Worm (Caenorhabditis elegans) whole organism, young adult: ENCODE results near the gene C10G8.3.
A peak's percentile ranks its signal among the peaks of the same experiment; 100 is the strongest.

Experiments
- B0261.1 ChIP-seq: sonication (generic microtip); optimal IDR thresholded peaks from 2 replicates; lab custom pipeline; 2016; ENCODE audit warnings: mild to moderate bottlenecking, missing genetic modification characterization, moderate library complexity, missing compliant biosample characterization
- C06A6.2 ChIP-seq: fragments of 200-800 bp; sonication (Bioruptor generic); conservative IDR thresholded peaks from 2 replicates; pipeline ENCODE4 v1.3.6; 2022; ENCODE audit warnings: missing genetic modification characterization, missing compliant biosample characterization
- C17E4.6 ChIP-seq: fragments of 200-800 bp; sonication (Bioruptor generic); IDR thresholded peaks from 2 replicates; pipeline ENCODE4 v1.3.6; 2022; ENCODE audit warnings: missing genetic modification reagents, missing genetic modification characterization, missing compliant biosample characterization
- F23B12.7 ChIP-seq: sonication (generic microtip); optimal IDR thresholded peaks from 2 replicates; lab custom pipeline; 2017; ENCODE audit warnings: missing genetic modification characterization, mild to moderate bottlenecking, missing compliant biosample characterization, antibody characterized with exemption, moderate library complexity; ENCODE audit not compliant: insufficient read depth
- F39B2.1 ChIP-seq: fragments of 200-800 bp; sonication (Bioruptor generic); IDR thresholded peaks from 2 replicates; pipeline ENCODE4 v1.3.6; 2022; ENCODE audit warnings: missing genetic modification reagents, missing genetic modification characterization, missing compliant biosample characterization
- F49E8.2 ChIP-seq: sonication (generic microtip); optimal IDR thresholded peaks from 3 replicates; lab custom pipeline; 2017; ENCODE audit warnings: missing genetic modification characterization, mild to moderate bottlenecking, missing compliant biosample characterization, antibody characterized with exemption, moderate library complexity; ENCODE audit not compliant: insufficient read depth
- F52B5.7 ChIP-seq: sonication (generic microtip); optimal IDR thresholded peaks from 2 replicates; lab custom pipeline; 2016; ENCODE audit warnings: mild to moderate bottlenecking, missing genetic modification characterization, missing compliant biosample characterization
- K11D2.4 ChIP-seq: fragments of 200-800 bp; sonication (Bioruptor generic); IDR thresholded peaks from 2 replicates; pipeline ENCODE4 v1.3.6; 2022; ENCODE audit warnings: missing genetic modification reagents, missing genetic modification characterization, missing compliant biosample characterization
- K12H6.12 ChIP-seq: fragments of 200-800 bp; sonication (Bioruptor generic); optimal IDR thresholded peaks from 2 replicates; lab custom pipeline; 2018; ENCODE audit warnings: mild to moderate bottlenecking, missing genetic modification characterization, missing compliant biosample characterization
- Y53G8AR.9 ChIP-seq: fragments of 200-800 bp; sonication (Bioruptor generic); conservative IDR thresholded peaks from 2 replicates; pipeline ENCODE4 v1.3.6; 2022; ENCODE audit warnings: missing genetic modification reagents, missing genetic modification characterization, missing compliant biosample characterization
- Y79H2A.3 ChIP-seq: fragments of 200-800 bp; sonication (Bioruptor generic); conservative IDR thresholded peaks from 2 replicates; pipeline ENCODE4 v1.3.6; 2022; ENCODE audit warnings: missing genetic modification reagents, missing genetic modification characterization, missing compliant biosample characterization
- Y95B8A.8 ChIP-seq: fragments of 200-800 bp; sonication (Bioruptor generic); IDR thresholded peaks from 2 replicates; pipeline ENCODE4 v1.3.6; 2022; ENCODE audit warnings: missing genetic modification reagents, missing genetic modification characterization, missing compliant biosample characterization
- ZK185.1 ChIP-seq: sonication (generic microtip); optimal IDR thresholded peaks from 2 replicates; lab custom pipeline; 2016; ENCODE audit warnings: mild to moderate bottlenecking, missing genetic modification characterization, missing compliant biosample characterization; ENCODE audit not compliant: poor library complexity, severe bottlenecking
- aptf-3 ChIP-seq: fragments of 200-800 bp; sonication (Bioruptor generic); IDR thresholded peaks from 2 replicates; pipeline ENCODE4 v1.3.6; 2022; ENCODE audit warnings: missing genetic modification characterization, missing compliant biosample characterization
- attf-3 ChIP-seq: fragments of 200-800 bp; sonication (Bioruptor generic); conservative IDR thresholded peaks from 2 replicates; pipeline ENCODE4 v1.3.6; 2022; ENCODE audit warnings: missing genetic modification reagents, missing genetic modification characterization, missing compliant biosample characterization
- attf-5 ChIP-seq: fragments of 200-800 bp; sonication (Bioruptor generic); optimal IDR thresholded peaks from 2 replicates; lab custom pipeline; 2018; ENCODE audit warnings: mild to moderate bottlenecking, missing genetic modification characterization, missing compliant biosample characterization
- ccch-3 ChIP-seq: fragments of 200-800 bp; sonication (Bioruptor generic); optimal IDR thresholded peaks from 2 replicates; lab custom pipeline; 2018; ENCODE audit warnings: mild to moderate bottlenecking, missing genetic modification characterization, missing compliant biosample characterization
- cebp-1 ChIP-seq, 2 experiments: fragments of 200-800 bp in 1 of 2; sonication (Bioruptor generic) in 1 of 2; sonication (generic microtip) in 1 of 2; IDR thresholded peaks in 1 of 2; optimal IDR thresholded peaks in 1 of 2; 2 replicates each; pipeline versions ENCODE4 v1.3.6 to Lab custom; 2017 to 2022; ENCODE audit warnings: missing compliant biosample characterization in 2 of 2, missing genetic modification characterization in 2 of 2, mild to moderate bottlenecking in 1 of 2, missing genetic modification reagents in 1 of 2, moderate library complexity in 1 of 2
- ceh-27 ChIP-seq: fragments of 200-800 bp; sonication (Bioruptor generic); optimal IDR thresholded peaks from 2 replicates; lab custom pipeline; 2018; ENCODE audit warnings: mild to moderate bottlenecking, missing genetic modification characterization, moderate library complexity, missing compliant biosample characterization
- ceh-91 ChIP-seq: fragments of 200-800 bp; sonication (Bioruptor generic); IDR thresholded peaks from 2 replicates; pipeline ENCODE4 v1.3.6; 2022; ENCODE audit warnings: missing genetic modification reagents, missing genetic modification characterization, missing compliant biosample characterization
- chd-7 ChIP-seq: sonication (generic microtip); optimal IDR thresholded peaks from 2 replicates; lab custom pipeline; 2016; ENCODE audit warnings: mild to moderate bottlenecking, missing genetic modification characterization, moderate library complexity, missing compliant biosample characterization
- die-1 ChIP-seq: sonication (generic microtip); optimal IDR thresholded peaks from 2 replicates; lab custom pipeline; 2016; ENCODE audit warnings: missing genotype, mild to moderate bottlenecking, missing genetic modification characterization, missing compliant biosample characterization
- dox-1 ChIP-seq: fragments of 200-800 bp; sonication (Bioruptor generic); IDR thresholded peaks from 2 replicates; pipeline ENCODE4 v1.3.6; 2022; ENCODE audit warnings: missing genetic modification reagents, missing genetic modification characterization, missing compliant biosample characterization
- dpl-1 ChIP-seq: fragments of 150-350 bp; optimal IDR thresholded peaks from 2 replicates; lab custom pipeline; 2014; ENCODE audit warnings: missing biosample characterization, missing genetic modification reagents, missing genetic modification characterization
- ets-4 ChIP-seq: fragments of 200-800 bp; sonication (Bioruptor generic); optimal IDR thresholded peaks from 2 replicates; lab custom pipeline; 2018; ENCODE audit warnings: mild to moderate bottlenecking, missing genetic modification characterization, missing compliant biosample characterization
- gei-17 ChIP-seq: fragments of 200-800 bp; sonication (Bioruptor generic); optimal IDR thresholded peaks from 2 replicates; lab custom pipeline; 2018; ENCODE audit warnings: mild to moderate bottlenecking, missing genetic modification characterization, missing compliant biosample characterization
- hmg-1.2 ChIP-seq: fragments of 200-800 bp; sonication (Bioruptor generic); IDR thresholded peaks from 2 replicates; pipeline ENCODE4 v1.3.6; 2022; ENCODE audit warnings: missing genetic modification reagents, missing genetic modification characterization, missing compliant biosample characterization
- hrde-1 ChIP-seq: sonication (generic microtip); optimal IDR thresholded peaks from 2 replicates; lab custom pipeline; 2016; ENCODE audit warnings: missing genetic modification characterization, mild to moderate bottlenecking, missing compliant biosample characterization, moderate library complexity, missing genotype, missing genetic modification reagents, borderline replicate concordance
- let-526 ChIP-seq: fragments of 200-800 bp; sonication (Bioruptor generic); IDR thresholded peaks from 2 replicates; pipeline ENCODE4 v1.3.6; 2022; ENCODE audit warnings: missing genetic modification reagents, missing genetic modification characterization, missing compliant biosample characterization
- lin-26 ChIP-seq: fragments of 200-800 bp; sonication (Bioruptor generic); IDR thresholded peaks from 2 replicates; pipeline ENCODE4 v1.3.6; 2022; ENCODE audit warnings: missing genetic modification reagents, missing genetic modification characterization, missing compliant biosample characterization
- lin-35 ChIP-seq, 3 experiments: fragments of 150-350 bp in 2 of 3; sonication (generic microtip) in 1 of 3; optimal IDR thresholded peaks; 2 replicates each; lab custom pipeline; 2014 to 2018; ENCODE audit warnings: missing biosample characterization in 3 of 3, missing genetic modification characterization in 3 of 3, missing genetic modification reagents in 3 of 3
- madf-3 ChIP-seq: fragments of 200-800 bp; sonication (Bioruptor generic); IDR thresholded peaks from 2 replicates; pipeline ENCODE4 v1.3.6; 2022; ENCODE audit warnings: missing genetic modification reagents, missing genetic modification characterization, missing compliant biosample characterization
- madf-6 ChIP-seq: fragments of 200-800 bp; sonication (Bioruptor generic); IDR thresholded peaks from 2 replicates; pipeline ENCODE4 v1.3.6; 2022; ENCODE audit warnings: missing genetic modification reagents, missing genetic modification characterization, missing compliant biosample characterization
- madf-8 ChIP-seq: fragments of 200-800 bp; sonication (Bioruptor generic); conservative IDR thresholded peaks from 2 replicates; pipeline ENCODE4 v1.3.6; 2022; ENCODE audit warnings: missing genetic modification reagents, missing genetic modification characterization, missing compliant biosample characterization
- mel-28 ChIP-seq: sonication (generic microtip); optimal IDR thresholded peaks from 2 replicates; lab custom pipeline; 2016; ENCODE audit warnings: borderline replicate concordance, mild to moderate bottlenecking, missing genetic modification characterization, missing compliant biosample characterization
- mxl-1 ChIP-seq: sonication (generic microtip); optimal IDR thresholded peaks from 2 replicates; lab custom pipeline; 2016; ENCODE audit warnings: missing genetic modification characterization, missing compliant biosample characterization
- nfya-2 ChIP-seq: fragments of 200-800 bp; sonication (Bioruptor generic); IDR thresholded peaks from 2 replicates; pipeline ENCODE4 v1.3.6; 2022; ENCODE audit warnings: missing genetic modification reagents, missing genetic modification characterization, missing compliant biosample characterization
- pha-4 ChIP-seq: fragments of 150-350 bp; sonication (generic microtip); optimal IDR thresholded peaks from 2 replicates; lab custom pipeline; 2014; ENCODE audit warnings: missing biosample characterization, missing genetic modification reagents, missing genetic modification characterization
- sdz-38 ChIP-seq: sonication (generic microtip); optimal IDR thresholded peaks from 2 replicates; lab custom pipeline; 2016; ENCODE audit warnings: missing genotype, missing genetic modification characterization, missing compliant biosample characterization
- snpc-1.1 ChIP-seq: sonication (generic microtip); optimal IDR thresholded peaks from 2 replicates; lab custom pipeline; 2017; ENCODE audit warnings: missing genetic modification characterization, mild to moderate bottlenecking, missing compliant biosample characterization, antibody characterized with exemption, moderate library complexity, missing genotype, missing genetic modification reagents; ENCODE audit not compliant: insufficient read depth
- somi-1 ChIP-seq: fragments of 200-800 bp; sonication (Bioruptor generic); optimal IDR thresholded peaks from 2 replicates; lab custom pipeline; 2018; ENCODE audit warnings: mild to moderate bottlenecking, missing genetic modification characterization, missing compliant biosample characterization
- tbp1 ChIP-seq: fragments of 200-800 bp; sonication (Bioruptor generic); optimal IDR thresholded peaks from 2 replicates; lab custom pipeline; 2018; ENCODE audit warnings: mild to moderate bottlenecking, missing genetic modification characterization, missing compliant biosample characterization
- tbx-9 ChIP-seq: sonication (generic microtip); optimal IDR thresholded peaks from 2 replicates; lab custom pipeline; 2016; ENCODE audit warnings: borderline replicate concordance, missing genetic modification characterization, inconsistent platforms, missing compliant biosample characterization
- unc-130 ChIP-seq: sonication (generic microtip); optimal IDR thresholded peaks from 2 replicates; lab custom pipeline; 2016; ENCODE audit warnings: missing genetic modification reagents, missing genetic modification characterization, missing compliant biosample characterization
- xnd-1 ChIP-seq: sonication (generic microtip); optimal IDR thresholded peaks from 2 replicates; lab custom pipeline; 2016; ENCODE audit warnings: missing genotype, missing genetic modification reagents, missing genetic modification characterization, missing compliant biosample characterization
- zim-3 ChIP-seq: sonication (generic microtip); optimal IDR thresholded peaks from 2 replicates; lab custom pipeline; 2017; ENCODE audit warnings: mild to moderate bottlenecking, missing genetic modification characterization, moderate library complexity, missing compliant biosample characterization
- ztf-22 ChIP-seq: fragments of 200-800 bp; sonication (Bioruptor generic); optimal IDR thresholded peaks from 2 replicates; lab custom pipeline; 2018; ENCODE audit warnings: mild to moderate bottlenecking, missing genetic modification characterization, moderate library complexity, missing compliant biosample characterization
- ztf-6 ChIP-seq: fragments of 200-800 bp; sonication (Bioruptor generic); IDR thresholded peaks from 2 replicates; pipeline ENCODE4 v1.3.6; 2022; ENCODE audit warnings: missing genetic modification reagents, missing genetic modification characterization, missing compliant biosample characterization

C10G8.3 gene

DNA sequence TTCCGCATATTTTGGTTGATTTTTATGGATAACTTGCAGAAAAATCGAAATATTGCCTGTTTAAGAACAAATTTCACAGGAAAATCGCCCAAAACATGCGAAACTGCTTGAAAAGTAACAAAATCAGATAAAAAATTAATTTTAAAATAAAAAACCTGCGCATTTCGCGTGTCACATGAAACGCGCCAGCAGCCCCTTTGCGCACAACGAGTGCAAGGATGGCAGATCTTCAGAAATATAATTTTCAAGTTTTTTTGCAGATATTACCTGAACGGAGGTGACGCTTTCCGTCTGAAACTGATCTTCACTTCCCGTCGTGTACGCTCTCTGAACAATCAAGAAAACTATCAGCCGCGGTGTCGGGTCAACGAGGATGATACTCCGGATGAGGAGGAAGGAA, 37.6 kb upstream of the C10G8.3 start:
- no peak for TF ChIP-seq somi-1 (GFP tag; lab: Kevin White, UChicago)
- no peak for TF ChIP-seq dpl-1 (GFP tag; lab: Kevin White, UChicago)
- no peak for TF ChIP-seq C17E4.6 (GFP tag; lab: Robert Waterston, UW)
- no peak for TF ChIP-seq hmg-1.2 (GFP tag; lab: Robert Waterston, UW)
- TF ChIP-seq F49E8.2 (tag; lab: Kevin White, UChicago), result no peak
- TF ChIP-seq F52B5.7, result no peak
- TF ChIP-seq madf-3, result 0 out of 2 replicates have a peak, but pooled peaks have one; percentile 61
- no peak for TF ChIP-seq cebp-1 (GFP tag; IDR thresholded peaks at IDR 0.05; lab: Robert Waterston, UW)
- peak; percentile 36 for TF ChIP-seq cebp-1 (tag; optimal IDR thresholded peaks at IDR 0.05; lab: Kevin White, UChicago)
- TF ChIP-seq dox-1 (GFP tag; lab: Robert Waterston, UW), result peak; percentile 72
- TF ChIP-seq K12H6.12 (tag; lab: Kevin White, UChicago), result no peak
- TF ChIP-seq ccch-3 (GFP tag; lab: Kevin White, UChicago), result no peak
- no peak for TF ChIP-seq Y95B8A.8 (GFP tag; lab: Robert Waterston, UW)
- no peak for TF ChIP-seq C06A6.2 (GFP tag; lab: Robert Waterston, UW)
- TF ChIP-seq ZK185.1 (tag; lab: Kevin White, UChicago), result no peak
- no peak for TF ChIP-seq pha-4 (tag; lab: Kevin White, UChicago)
- no peak for TF ChIP-seq F39B2.1
- TF ChIP-seq hrde-1 (tag; lab: Kevin White, UChicago), result no peak
- TF ChIP-seq ceh-27, result no peak
- 0 out of 2 replicates have a peak, but pooled peaks have one; percentile 46 for TF ChIP-seq Y53G8AR.9
- TF ChIP-seq xnd-1, result no peak
- TF ChIP-seq die-1 (tag; lab: Kevin White, UChicago), result no peak
- TF ChIP-seq F23B12.7 (tag; lab: Kevin White, UChicago), result peak; percentile 9
- TF ChIP-seq let-526 (GFP tag; lab: Robert Waterston, UW), result no peak
- no peak for TF ChIP-seq attf-5
- TF ChIP-seq Y79H2A.3, result no peak
- TF ChIP-seq ets-4 (GFP tag; lab: Kevin White, UChicago), result no peak
- no peak for TF ChIP-seq ztf-6 (GFP tag; lab: Robert Waterston, UW)
- TF ChIP-seq K11D2.4 (GFP tag; lab: Robert Waterston, UW), result no peak
- TF ChIP-seq lin-26 (GFP tag; lab: Robert Waterston, UW), result no peak
- peak in 2 of 3 experiments; percentile 22 to 47 for TF ChIP-seq lin-35 (GFP tag; optimal IDR thresholded peaks at IDR 0.05; lab: Kevin White, UChicago)
- TF ChIP-seq madf-8, result no peak
- TF ChIP-seq nfya-2 (GFP tag; lab: Robert Waterston, UW), result no peak
- no peak for TF ChIP-seq mel-28
- TF ChIP-seq mxl-1 (tag; lab: Kevin White, UChicago), result no peak
- peak; percentile 31; the same call in 1 of the 2 replicates for TF ChIP-seq madf-6 (GFP tag; lab: Robert Waterston, UW)
- no peak for TF ChIP-seq gei-17
- no peak for TF ChIP-seq tbp1 (GFP tag; lab: Kevin White, UChicago)
- TF ChIP-seq zim-3 (tag; lab: Kevin White, UChicago), result no peak
- no peak for TF ChIP-seq aptf-3
- TF ChIP-seq chd-7 (tag; lab: Kevin White, UChicago), result no peak
- TF ChIP-seq snpc-1.1 (tag; lab: Kevin White, UChicago), result no peak
- no peak for TF ChIP-seq B0261.1 (tag; lab: Kevin White, UChicago)
- no peak for TF ChIP-seq unc-130 (GFP tag; lab: Kevin White, UChicago)
- no peak for TF ChIP-seq ztf-22 (GFP tag; lab: Kevin White, UChicago)
- TF ChIP-seq sdz-38 (tag; lab: Kevin White, UChicago), result no peak
- no peak for TF ChIP-seq ceh-91
- TF ChIP-seq tbx-9, result no peak
- TF ChIP-seq attf-3 (GFP tag; lab: Robert Waterston, UW), result no peak
